Fruit fly (Drosophila melanogaster) Kc167 (cell line): ENCODE results near the gene kmr.

Experiments
- Myc ChIP-seq: fragments of >200 bp; optimal IDR thresholded peaks from 2 replicates; lab custom pipeline; 2017; ENCODE audit warnings: missing external identifiers
- Sin3A ChIP-seq: fragments of >200 bp; optimal IDR thresholded peaks from 2 replicates; lab custom pipeline; 2018; ENCODE audit warnings: missing external identifiers
- h ChIP-seq: fragments of >200 bp; optimal IDR thresholded peaks from 3 replicates; lab custom pipeline; 2018; ENCODE audit warnings: missing external identifiers
- insv ChIP-seq: fragments of >200 bp; optimal IDR thresholded peaks from 3 replicates; lab custom pipeline; 2018; ENCODE audit warnings: missing external identifiers
- psq ChIP-seq: fragments of >200 bp; optimal IDR thresholded peaks from 2 replicates; lab custom pipeline; 2017; ENCODE audit warnings: missing external identifiers
- ttk ChIP-seq: sonication (Bioruptor generic); optimal IDR thresholded peaks from 2 replicates; lab custom pipeline; 2017; ENCODE audit warnings: missing external identifiers

The kmr gene

DNA sequence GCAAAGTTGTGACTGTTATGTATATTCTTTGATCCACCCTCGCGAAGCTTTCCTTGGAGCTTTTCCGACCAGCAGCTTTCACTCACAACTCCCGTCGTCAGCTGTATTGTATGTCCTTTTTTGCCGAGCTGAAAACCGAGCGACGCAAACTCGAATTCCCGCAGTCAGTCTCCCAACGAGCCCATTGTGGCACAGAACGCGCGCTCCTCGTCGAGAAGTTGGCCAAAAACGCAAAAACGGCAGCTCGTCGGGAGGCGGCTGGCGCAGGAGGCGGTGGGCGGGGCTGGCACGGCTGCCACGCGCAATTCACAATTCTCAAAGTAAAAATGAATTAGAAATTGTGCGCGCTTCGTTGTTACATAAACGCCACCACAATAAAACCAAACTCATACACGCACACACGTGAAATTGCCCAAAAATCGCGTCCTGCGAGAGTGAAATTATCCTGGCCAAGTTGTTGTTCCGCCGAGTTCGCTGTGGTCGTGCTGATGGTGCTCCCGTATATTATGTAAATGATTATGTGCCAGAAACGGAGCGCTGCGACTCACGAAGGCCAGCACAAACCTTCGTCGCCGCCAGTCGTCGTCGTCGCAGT lies 20.4 kb downstream of the kmr start:
- TF ChIP-seq Myc (lab: Kevin White, UChicago) (no peak), h (lab: Kevin White, UChicago) (no peak), insv (no peak), psq (no peak), Sin3A (lab: Kevin White, UChicago) (no peak), ttk (no peak)

DNA sequence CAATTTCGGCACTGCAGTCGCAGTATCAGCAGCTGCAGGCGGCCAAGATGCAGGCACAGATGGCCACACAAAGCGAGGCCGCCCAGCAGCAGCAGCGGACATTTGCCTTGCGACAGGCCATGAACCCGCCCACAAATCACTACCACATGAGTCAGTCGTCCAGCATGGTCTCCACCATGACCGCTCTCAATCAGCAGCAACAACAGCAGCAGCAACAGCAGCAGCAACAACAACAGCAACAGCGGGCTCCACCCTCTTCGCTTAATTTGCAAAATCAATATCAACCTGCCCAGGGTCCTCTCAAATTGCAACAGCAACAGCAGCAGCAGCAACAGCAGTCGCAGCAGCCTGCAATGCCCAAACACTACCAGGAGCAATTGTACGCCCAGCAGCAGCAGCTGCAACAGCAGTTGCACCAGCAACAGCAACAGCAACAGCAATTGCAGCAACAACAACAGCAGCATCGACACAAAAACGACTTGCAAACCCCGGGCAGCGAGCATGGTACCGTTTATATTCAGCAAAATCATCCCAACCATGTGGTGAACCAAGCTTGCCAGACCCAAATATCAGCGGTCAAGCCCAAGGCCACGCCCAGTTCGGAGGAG lies 31.2 kb downstream of the kmr start:
- TF ChIP-seq ttk = no peak
- no peak for TF ChIP-seq insv
- TF ChIP-seq psq = no peak

dm6 chr3R:13761563-13761962 lies 46.6 kb downstream of the kmr start:
- TF ChIP-seq Myc (lab: Kevin White, UChicago) (no peak), psq (no peak), ttk (no peak), insv (no peak), Sin3A (lab: Kevin White, UChicago) (no peak)

DNA sequence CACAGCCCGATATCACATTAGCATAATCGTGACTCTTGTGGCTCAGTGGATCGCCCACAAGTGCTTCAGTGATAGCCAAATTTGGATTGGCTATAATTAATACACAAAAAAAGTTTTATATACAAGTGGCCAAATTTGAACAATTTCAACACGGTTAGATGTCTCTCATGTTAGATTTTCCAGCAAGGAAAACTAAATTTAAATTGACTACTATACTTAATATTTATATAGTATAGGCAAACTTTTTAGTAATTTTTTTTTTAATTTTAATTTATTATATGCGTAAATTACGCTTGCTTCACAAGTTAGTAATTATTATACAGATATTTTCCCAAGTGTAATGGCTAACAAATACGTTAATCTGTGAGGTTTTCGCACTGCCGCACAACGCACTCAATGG lies 50.0 kb downstream of the kmr start:
- TF ChIP-seq h (lab: Kevin White, UChicago) = no peak
- TF ChIP-seq Myc (lab: Kevin White, UChicago) = no peak
- no peak for TF ChIP-seq Sin3A (lab: Kevin White, UChicago)
- no peak for TF ChIP-seq psq
- no peak for TF ChIP-seq ttk
- TF ChIP-seq insv = no peak

DNA sequence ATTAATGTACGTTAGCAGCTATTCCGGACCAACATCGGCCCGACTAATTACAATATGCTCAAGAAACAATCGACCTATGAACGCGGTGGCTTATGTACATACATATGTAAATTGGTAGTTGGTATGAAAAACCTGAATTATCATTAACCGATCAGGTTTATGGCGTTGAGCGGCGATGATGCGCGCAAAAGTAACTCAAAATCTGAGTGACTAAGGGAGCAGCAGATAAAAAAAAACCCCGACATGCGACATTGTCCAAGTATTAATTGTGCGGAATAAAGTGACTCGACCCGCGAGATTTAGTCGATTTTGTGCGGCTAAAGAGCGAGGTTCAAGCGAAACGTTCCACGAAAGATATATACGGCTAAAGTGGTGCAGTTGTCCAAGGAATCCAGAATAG lies 50.4 kb downstream of the kmr start, which contains the start of gene CG9312:
Gene CG9312, plus strand, starts transcription at position 301 of the 400 bp plus-strand sequence.
- no peak for TF ChIP-seq Myc (lab: Kevin White, UChicago)
- TF ChIP-seq h (lab: Kevin White, UChicago) = no peak

DNA sequence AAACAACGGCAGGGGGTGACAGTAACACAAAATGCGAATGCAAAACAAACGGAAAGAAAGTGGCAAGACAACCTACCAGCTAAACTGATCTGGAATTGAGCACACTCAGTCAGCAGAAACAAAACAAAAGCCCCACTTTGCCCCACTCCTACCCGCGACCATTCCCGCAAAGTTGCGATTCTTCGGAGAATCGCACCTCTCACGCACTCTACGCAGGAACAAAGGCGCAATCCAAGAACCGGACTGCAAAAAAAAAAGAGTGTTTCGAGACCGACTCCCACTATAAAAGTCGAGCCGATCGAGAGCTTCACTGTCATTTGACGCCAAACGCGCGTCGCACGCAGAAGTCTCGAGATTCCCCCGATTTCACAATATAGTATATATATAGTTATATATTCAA lies 52.2 kb downstream of the kmr start, which contains the start of gene Cht5:
Gene Cht5, plus strand, starts transcription at position 311 of the 400 bp plus-strand sequence.
- TF ChIP-seq insv (no peak), psq (no peak), ttk (no peak), Sin3A (lab: Kevin White, UChicago) (no peak), Myc (lab: Kevin White, UChicago) (no peak), h (lab: Kevin White, UChicago) (no peak)

DNA sequence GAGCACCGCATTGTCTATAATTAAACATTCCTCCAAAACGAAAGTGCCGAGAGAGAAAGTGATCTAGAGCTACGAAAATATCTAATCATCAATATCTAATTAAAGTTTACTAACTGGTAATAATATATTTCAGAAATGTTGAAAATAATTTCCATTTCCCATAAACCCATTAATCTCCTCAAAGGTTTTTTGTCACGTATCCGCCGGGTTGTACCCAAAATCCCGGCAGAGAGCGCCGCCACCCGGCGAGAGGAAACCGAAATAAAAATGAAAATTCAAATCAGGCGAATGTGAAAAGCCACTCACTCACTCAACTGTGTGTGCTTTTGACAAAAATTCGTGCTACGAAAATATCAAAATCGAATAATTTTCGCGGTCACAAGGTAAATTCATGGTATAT lies 56.2 kb downstream of the kmr start, which contains the start of gene CG9297:
Gene CG9297, plus strand, starts transcription at position 301 of the 400 bp plus-strand sequence.
- TF ChIP-seq Sin3A (lab: Kevin White, UChicago) (no peak), ttk (no peak), psq (no peak), h (lab: Kevin White, UChicago) (no peak), Myc (lab: Kevin White, UChicago) (no peak), insv (no peak)

- TF ChIP-seq Myc (lab: Kevin White, UChicago) (no peak), Sin3A (lab: Kevin White, UChicago) (no peak), ttk (no peak), h (lab: Kevin White, UChicago) (no peak), psq (no peak), insv (no peak)
Measured at dm6 chr3R:13773350-13773749, 58.3 kb downstream of the kmr start.

DNA sequence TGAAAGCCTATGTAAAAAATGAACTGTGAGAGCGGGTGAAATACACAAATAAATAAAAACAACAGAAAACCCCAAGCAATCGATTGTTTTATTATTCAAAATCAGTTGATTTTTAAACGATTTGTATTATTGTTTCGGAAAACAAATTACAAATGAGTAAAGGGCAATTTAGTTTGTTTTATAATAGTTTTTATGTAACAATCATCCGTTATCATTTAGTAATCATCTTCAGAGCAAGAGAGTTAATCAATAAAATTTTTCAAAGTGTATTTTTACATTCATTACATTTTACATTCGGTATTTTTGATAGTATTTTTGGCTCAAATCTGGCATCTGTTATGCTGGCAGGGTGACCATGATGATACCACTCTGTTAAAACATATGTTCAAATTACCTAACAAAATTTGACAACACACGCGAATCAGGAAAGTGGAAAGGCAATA lies 64.3 kb downstream of the kmr start, which contains the start of the genes CG42375 and CG9288:
Gene CG42375, plus strand, starts transcription at position 384 of the 443 bp plus-strand sequence.
Gene CG9288, plus strand, starts transcription at position 384 of the 443 bp plus-strand sequence.
- TF ChIP-seq psq = no peak
- no peak for TF ChIP-seq Myc (lab: Kevin White, UChicago)
- TF ChIP-seq insv = no peak
- TF ChIP-seq ttk = no peak
- TF ChIP-seq Sin3A (lab: Kevin White, UChicago) = no peak
- no peak for TF ChIP-seq h (lab: Kevin White, UChicago)

DNA sequence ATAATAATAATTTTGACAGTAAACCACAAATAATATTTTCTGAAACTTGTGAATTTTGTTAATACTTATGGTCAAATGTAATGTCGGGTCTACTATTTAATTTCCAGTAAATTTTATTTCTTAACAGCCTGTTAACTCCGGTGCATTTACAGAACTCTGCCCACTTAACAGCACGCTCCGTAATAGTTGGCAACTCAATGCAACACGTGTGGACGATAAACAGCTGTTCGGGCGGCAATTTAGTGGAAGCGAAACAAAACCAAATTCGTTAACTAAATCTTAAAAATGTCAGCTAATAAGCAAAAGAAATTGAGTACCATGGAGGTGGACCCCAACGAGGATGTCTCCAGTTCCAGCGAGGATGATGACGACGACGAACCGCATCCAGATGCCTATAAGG lies 65.8 kb downstream of the kmr start, which contains the start of gene CG9286:
Gene CG9286, plus strand, starts transcription at position 196 of the 400 bp plus-strand sequence.
- TF ChIP-seq h (lab: Kevin White, UChicago) (no peak), Myc (lab: Kevin White, UChicago) (no peak), psq (no peak), ttk (no peak), Sin3A (lab: Kevin White, UChicago) (no peak), insv (no peak)

- no peak for TF ChIP-seq psq
- TF ChIP-seq h (lab: Kevin White, UChicago) = no peak
- no peak for TF ChIP-seq Myc (lab: Kevin White, UChicago)
- no peak for TF ChIP-seq Sin3A (lab: Kevin White, UChicago)
- TF ChIP-seq ttk = no peak
- TF ChIP-seq insv = no peak
Measured at dm6 chr3R:13782035-13782434, 67.0 kb downstream of the kmr start, which contains the start of gene Dip-B. TSS of gene Dip-B (plus strand) at chr3R:13782288.

dm6 chr3R:13782578-13782977 lies 67.6 kb downstream of the kmr start:
- TF ChIP-seq Sin3A (lab: Kevin White, UChicago) = no peak

DNA sequence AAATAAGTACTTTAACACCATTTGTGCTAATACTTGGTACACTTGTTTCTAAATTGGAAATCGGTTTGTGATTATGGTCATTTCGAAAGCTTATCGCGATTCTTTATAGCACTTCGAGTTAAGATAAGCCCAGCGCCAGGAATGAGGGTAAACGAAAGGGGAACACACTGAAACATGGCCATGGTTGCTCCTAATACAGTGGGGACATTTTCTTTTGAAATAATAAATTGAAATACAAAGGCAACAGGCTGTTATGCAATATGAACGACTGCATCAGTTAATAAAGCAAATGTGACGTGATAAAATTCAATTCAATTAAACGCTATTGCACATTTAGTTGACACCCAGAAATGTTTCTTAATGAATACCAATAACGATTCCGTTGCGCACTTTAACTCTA lies 68.4 kb downstream of the kmr start:
- TF ChIP-seq h (lab: Kevin White, UChicago) (no peak), Myc (lab: Kevin White, UChicago) (no peak), ttk (no peak), Sin3A (lab: Kevin White, UChicago) (no peak), psq (no peak)
